Worm (Caenorhabditis elegans) whole organism, L3 larva: ENCODE data around the gene C16D9.4.
A peak's percentile ranks its signal among the peaks of the same experiment; 100 is the strongest.

Source experiments
- R02D3.7 ChIP-seq: fragments of 150-350 bp; optimal IDR thresholded peaks from 2 replicates; lab custom pipeline; 2014; ENCODE audit warnings: missing biosample characterization, missing genetic modification characterization
- ZK546.5 ChIP-seq: sonication (generic microtip); optimal IDR thresholded peaks from 2 replicates; lab custom pipeline; 2017; ENCODE audit warnings: missing biosample characterization, missing genetic modification characterization
- aly-2 ChIP-seq: fragments of 150-350 bp; optimal IDR thresholded peaks from 2 replicates; lab custom pipeline; 2014; ENCODE audit warnings: missing biosample characterization, missing genetic modification characterization
- ama-1 ChIP-seq: fragments of 150-350 bp; optimal IDR thresholded peaks from 2 replicates; lab custom pipeline; 2018
- ceh-16 ChIP-seq: sonication (generic microtip); optimal IDR thresholded peaks from 2 replicates; lab custom pipeline; 2017; ENCODE audit warnings: missing biosample characterization, missing genetic modification characterization
- ceh-28 ChIP-seq: fragments of 150-350 bp; optimal IDR thresholded peaks from 2 replicates; lab custom pipeline; 2014; ENCODE audit warnings: missing biosample characterization, missing genetic modification reagents, missing genetic modification characterization
- ceh-82 ChIP-seq: fragments of 150-350 bp; optimal IDR thresholded peaks from 2 replicates; lab custom pipeline; 2014; ENCODE audit warnings: missing biosample characterization, missing genetic modification characterization
- daf-12 ChIP-seq: fragments of 150-350 bp; optimal IDR thresholded peaks from 2 replicates; lab custom pipeline; 2014; ENCODE audit warnings: missing biosample characterization, missing genetic modification reagents, missing genetic modification characterization
- egl-27 ChIP-seq: sonication (generic microtip); optimal IDR thresholded peaks from 4 replicates; lab custom pipeline; 2017; ENCODE audit warnings: missing biosample characterization, missing genetic modification reagents, missing genetic modification characterization
- egl-5 ChIP-seq: fragments of 150-350 bp; optimal IDR thresholded peaks from 2 replicates; lab custom pipeline; 2017; ENCODE audit warnings: missing biosample characterization, missing genetic modification reagents, missing genetic modification characterization, inconsistent platforms
- elt-1 ChIP-seq: fragments of 150-350 bp; optimal IDR thresholded peaks from 2 replicates; lab custom pipeline; 2014; ENCODE audit warnings: missing biosample characterization, missing genetic modification characterization
- elt-2 ChIP-seq: sonication (generic microtip); optimal IDR thresholded peaks from 2 replicates; lab custom pipeline; 2016; ENCODE audit warnings: missing genetic modification reagents, mild to moderate bottlenecking, missing genetic modification characterization, missing compliant biosample characterization
- elt-3 ChIP-seq, 3 experiments: fragments of 150-350 bp in 1 of 3; sonication (generic microtip) in 2 of 3; optimal IDR thresholded peaks; 2 replicates in 2 of 3; 4 replicates in 1 of 3; lab custom pipeline; 2014 to 2017; ENCODE audit warnings: missing biosample characterization in 3 of 3, missing genetic modification characterization in 3 of 3
- eor-1 ChIP-seq, 2 experiments: fragments of 150-350 bp; optimal IDR thresholded peaks; 2 replicates each; lab custom pipeline; 2014 to 2018; ENCODE audit warnings: missing biosample characterization in 2 of 2, missing genetic modification characterization in 2 of 2
- fkh-10 ChIP-seq: sonication (generic microtip); optimal IDR thresholded peaks from 2 replicates; lab custom pipeline; 2017; ENCODE audit warnings: missing biosample characterization, missing genetic modification reagents, missing genetic modification characterization
- fkh-2 ChIP-seq: fragments of 150-350 bp; optimal IDR thresholded peaks from 2 replicates; lab custom pipeline; 2014; ENCODE audit warnings: missing biosample characterization, missing genetic modification reagents, missing genetic modification characterization
- fos-1 ChIP-seq: fragments of 150-350 bp; optimal IDR thresholded peaks from 2 replicates; lab custom pipeline; 2014; ENCODE audit warnings: missing biosample characterization, missing genetic modification characterization
- hmg-11 ChIP-seq: sonication (generic microtip); optimal IDR thresholded peaks from 2 replicates; lab custom pipeline; 2016; ENCODE audit warnings: missing genetic modification characterization, missing compliant biosample characterization
- jun-1 ChIP-seq: fragments of 150-350 bp; optimal IDR thresholded peaks from 2 replicates; lab custom pipeline; 2014; ENCODE audit warnings: missing biosample characterization, missing genetic modification reagents, missing genetic modification characterization
- lin-15B ChIP-seq: fragments of 150-350 bp; optimal IDR thresholded peaks from 2 replicates; lab custom pipeline; 2014; ENCODE audit warnings: missing biosample characterization, missing genetic modification characterization
- lin-39 ChIP-seq: fragments of 150-350 bp; optimal IDR thresholded peaks from 2 replicates; lab custom pipeline; 2018; ENCODE audit warnings: missing biosample characterization, missing genetic modification reagents, missing genetic modification characterization
- lsy-12 ChIP-seq: sonication (generic microtip); optimal IDR thresholded peaks from 2 replicates; lab custom pipeline; 2016; ENCODE audit warnings: mild to moderate bottlenecking, missing genetic modification characterization, missing compliant biosample characterization
- mdl-1 ChIP-seq: fragments of 150-350 bp; optimal IDR thresholded peaks from 2 replicates; lab custom pipeline; 2014; ENCODE audit warnings: missing biosample characterization, missing genetic modification characterization
- mml-1 ChIP-seq: fragments of 150-350 bp; sonication (generic microtip); optimal IDR thresholded peaks from 3 replicates; lab custom pipeline; 2014; ENCODE audit warnings: missing biosample characterization, missing genetic modification characterization
- nfya-1 ChIP-seq: sonication (generic microtip); optimal IDR thresholded peaks from 2 replicates; lab custom pipeline; 2017; ENCODE audit warnings: missing genetic modification characterization, mild to moderate bottlenecking, missing compliant biosample characterization, antibody characterized with exemption, moderate library complexity; ENCODE audit not compliant: insufficient read depth
- nhr-11 ChIP-seq: fragments of 150-350 bp; optimal IDR thresholded peaks from 2 replicates; lab custom pipeline; 2014; ENCODE audit warnings: missing biosample characterization, missing genetic modification characterization
- nhr-12 ChIP-seq: fragments of 150-350 bp; optimal IDR thresholded peaks from 2 replicates; lab custom pipeline; 2014; ENCODE audit warnings: missing biosample characterization, missing genetic modification characterization
- nhr-23 ChIP-seq: fragments of 150-350 bp; optimal IDR thresholded peaks from 2 replicates; lab custom pipeline; 2014; ENCODE audit warnings: missing biosample characterization, missing genetic modification reagents, missing genetic modification characterization
- nhr-237 ChIP-seq: fragments of 150-350 bp; optimal IDR thresholded peaks from 2 replicates; lab custom pipeline; 2014; ENCODE audit warnings: missing biosample characterization, missing genetic modification characterization
- nhr-25 ChIP-seq: sonication (generic microtip); optimal IDR thresholded peaks from 2 replicates; lab custom pipeline; 2017; ENCODE audit warnings: missing biosample characterization, missing genetic modification characterization
- nhr-28 ChIP-seq: fragments of 150-350 bp; optimal IDR thresholded peaks from 2 replicates; lab custom pipeline; 2014; ENCODE audit warnings: missing biosample characterization, missing genetic modification characterization
- nhr-43 ChIP-seq: sonication (generic microtip); optimal IDR thresholded peaks from 2 replicates; lab custom pipeline; 2016; ENCODE audit warnings: mild to moderate bottlenecking, missing genetic modification characterization, missing compliant biosample characterization; ENCODE audit not compliant: poor library complexity, severe bottlenecking
- nhr-67 ChIP-seq: fragments of 150-350 bp; optimal IDR thresholded peaks from 2 replicates; lab custom pipeline; 2014; ENCODE audit warnings: missing biosample characterization, missing genetic modification characterization
- nhr-76 ChIP-seq: fragments of 150-350 bp; sonication (generic microtip); optimal IDR thresholded peaks from 5 replicates; lab custom pipeline; 2014; ENCODE audit warnings: missing biosample characterization, missing genetic modification characterization
- nhr-77 ChIP-seq: fragments of 150-350 bp; optimal IDR thresholded peaks from 2 replicates; lab custom pipeline; 2014; ENCODE audit warnings: missing biosample characterization, missing genetic modification characterization
- pha-4 ChIP-seq: fragments of 150-350 bp; optimal IDR thresholded peaks from 2 replicates; lab custom pipeline; 2014; ENCODE audit warnings: missing biosample characterization, missing genetic modification reagents, missing genetic modification characterization
- pqm-1 ChIP-seq: fragments of 150-350 bp; optimal IDR thresholded peaks from 2 replicates; lab custom pipeline; 2017; ENCODE audit warnings: missing biosample characterization, missing genetic modification characterization, inconsistent platforms
- sea-2 ChIP-seq: fragments of 150-350 bp; sonication (generic microtip); optimal IDR thresholded peaks from 4 replicates; lab custom pipeline; 2014; ENCODE audit warnings: missing biosample characterization, missing genetic modification reagents, missing genetic modification characterization
- skn-1 ChIP-seq: fragments of 150-350 bp; optimal IDR thresholded peaks from 2 replicates; lab custom pipeline; 2014; ENCODE audit warnings: missing biosample characterization, missing genetic modification characterization
- snpc-4 ChIP-seq: fragments of 150-350 bp; optimal IDR thresholded peaks from 2 replicates; lab custom pipeline; 2014; ENCODE audit warnings: missing biosample characterization, missing genetic modification characterization
- tbx-2 ChIP-seq: sonication (generic microtip); optimal IDR thresholded peaks from 2 replicates; lab custom pipeline; 2016; ENCODE audit warnings: mild to moderate bottlenecking, missing genetic modification characterization, missing compliant biosample characterization
- unc-39 ChIP-seq: sonication (generic microtip); optimal IDR thresholded peaks from 4 replicates; lab custom pipeline; 2017; ENCODE audit warnings: missing biosample characterization, missing genetic modification characterization
- unc-62 ChIP-seq: fragments of 150-350 bp; sonication (generic microtip); optimal IDR thresholded peaks from 4 replicates; lab custom pipeline; 2014; ENCODE audit warnings: missing biosample characterization, missing genetic modification reagents, missing genetic modification characterization
- zag-1 ChIP-seq: fragments of 150-350 bp; optimal IDR thresholded peaks from 2 replicates; lab custom pipeline; 2014; ENCODE audit warnings: missing biosample characterization, missing genetic modification characterization
- ztf-11 ChIP-seq: fragments of 150-350 bp; optimal IDR thresholded peaks from 2 replicates; lab custom pipeline; 2014; ENCODE audit warnings: missing biosample characterization, missing genetic modification characterization
- ztf-4 ChIP-seq: fragments of 150-350 bp; optimal IDR thresholded peaks from 2 replicates; lab custom pipeline; 2014; ENCODE audit warnings: missing biosample characterization, missing genetic modification characterization

Gene C16D9.4

ce11 chrV:8235331-8235730, 7.4 kb downstream of the C16D9.4 start (continued):
- TF ChIP-seq ztf-11 (tag; lab: Kevin White, UChicago) (no peak), elt-2 (tag; lab: Kevin White, UChicago) (peak; percentile 20), nhr-28 (no peak), jun-1 (tag; lab: Kevin White, UChicago) (no peak), tbx-2 (tag; lab: Kevin White, UChicago) (no peak), snpc-4 (tag; lab: Kevin White, UChicago) (peak; percentile 29)

DNA sequence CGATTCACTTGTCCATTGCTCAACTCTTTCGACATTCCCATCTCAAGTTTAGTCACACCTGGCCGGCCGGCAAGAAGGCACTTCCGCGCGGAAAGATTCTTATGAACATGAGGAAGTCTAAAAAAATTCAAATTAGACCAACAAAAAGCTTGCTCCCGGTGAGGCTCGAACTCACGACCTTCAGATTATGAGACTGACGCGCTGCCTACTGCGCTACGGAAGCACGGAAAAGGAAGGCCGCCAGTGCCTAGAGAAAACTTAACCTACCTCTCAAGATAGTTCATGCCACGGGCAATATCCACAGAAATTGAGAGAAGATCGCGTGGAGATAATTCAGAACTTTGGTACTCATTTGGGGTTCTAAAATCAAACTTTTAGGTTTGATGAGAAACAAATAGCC, 12.6 kb downstream of the C16D9.4 start:
- TF ChIP-seq mdl-1 (tag; lab: Kevin White, UChicago) (no peak), nhr-11 (no peak), unc-39 (tag; lab: Kevin White, UChicago) (no peak), hmg-11 (tag; lab: Kevin White, UChicago) (no peak), jun-1 (tag; lab: Kevin White, UChicago) (no peak), nhr-77 (tag; lab: Kevin White, UChicago) (no peak), egl-5 (tag; lab: Kevin White, UChicago) (no peak), snpc-4 (tag; lab: Kevin White, UChicago) (peak; percentile 62), sea-2 (GFP tag; lab: Kevin White, UChicago) (no peak), pqm-1 (no peak), nhr-12 (no peak), zag-1 (tag; lab: Kevin White, UChicago) (no peak), nfya-1 (peak; percentile 25), tbx-2 (tag; lab: Kevin White, UChicago) (no peak), unc-62 (no peak), fkh-2 (no peak), lsy-12 (tag; lab: Kevin White, UChicago) (no peak), nhr-43 (no peak), elt-2 (tag; lab: Kevin White, UChicago) (peak; percentile 1), nhr-237 (tag; lab: Kevin White, UChicago) (no peak)

DNA sequence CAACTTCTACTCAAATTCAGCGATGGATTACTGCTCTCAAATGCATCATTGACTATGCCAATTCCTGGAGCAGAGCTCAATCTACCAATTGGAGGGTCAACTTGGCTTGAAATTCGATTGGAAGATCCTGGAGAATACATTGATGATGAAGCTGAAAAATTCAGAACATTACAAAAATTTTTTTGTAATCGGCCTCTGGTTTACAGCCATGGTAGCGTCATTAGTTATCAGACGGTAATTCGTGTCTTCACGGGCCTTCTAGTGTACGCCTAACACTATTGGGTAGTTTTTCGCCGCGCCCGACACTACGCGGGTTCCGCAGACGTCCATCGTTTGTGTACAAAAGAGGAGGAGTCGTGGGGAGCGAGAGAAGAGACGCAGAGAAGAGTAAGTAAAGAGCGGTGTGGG, 14.0 kb downstream of the C16D9.4 start:
- no peak for TF ChIP-seq nhr-28
- peak; percentile 94 for TF ChIP-seq ama-1 (lab: Kevin White, UChicago)
- peak; percentile 84 for TF ChIP-seq nhr-25 (tag; lab: Kevin White, UChicago)
- TF ChIP-seq elt-1 = no peak
- TF ChIP-seq fkh-2 = no peak
- TF ChIP-seq daf-12 = no peak
- peak; percentile 41 for TF ChIP-seq ceh-82 (tag; lab: Kevin White, UChicago)
- no peak for TF ChIP-seq mml-1 (tag; lab: Kevin White, UChicago)
- TF ChIP-seq jun-1 (tag; lab: Kevin White, UChicago) = no peak
- peak; percentile 3 for TF ChIP-seq zag-1 (tag; lab: Kevin White, UChicago)
- peak; percentile 99 for TF ChIP-seq snpc-4 (tag; lab: Kevin White, UChicago)
- TF ChIP-seq ztf-11 (tag; lab: Kevin White, UChicago) = no peak
- peak; percentile 91 for TF ChIP-seq nhr-23 (tag; lab: Kevin White, UChicago)
- TF ChIP-seq skn-1 = no peak
- TF ChIP-seq unc-39 (tag; lab: Kevin White, UChicago) = no peak
- TF ChIP-seq lin-15B (tag; lab: Kevin White, UChicago) = peak; percentile 49
- TF ChIP-seq unc-62 = no peak
- TF ChIP-seq fkh-10 (GFP tag; lab: Kevin White, UChicago) = no peak
- TF ChIP-seq nhr-237 (tag; lab: Kevin White, UChicago) = no peak
- TF ChIP-seq elt-3 (tag; optimal IDR thresholded peaks at IDR 0.05; lab: Kevin White, UChicago) = peak in 1 of 3 experiments; percentile 40
- peak; percentile 77 for TF ChIP-seq pqm-1
- no peak for TF ChIP-seq ztf-4 (tag; lab: Kevin White, UChicago)
- peak; percentile 82 for TF ChIP-seq nfya-1
- peak; percentile 86 for TF ChIP-seq pha-4 (tag; lab: Kevin White, UChicago)
- TF ChIP-seq nhr-76 = no peak
- peak; percentile 73 for TF ChIP-seq R02D3.7 (tag; lab: Kevin White, UChicago)
- no peak for TF ChIP-seq nhr-67 (tag; lab: Kevin White, UChicago)
- peak; percentile 81 for TF ChIP-seq nhr-43
- no peak for TF ChIP-seq ZK546.5 (tag; lab: Kevin White, UChicago)
- peak; percentile 80 for TF ChIP-seq hmg-11 (tag; lab: Kevin White, UChicago)
- TF ChIP-seq mdl-1 (tag; lab: Kevin White, UChicago) = no peak
- TF ChIP-seq ceh-28 (tag; lab: Kevin White, UChicago) = peak; percentile 59
- TF ChIP-seq nhr-77 (tag; lab: Kevin White, UChicago) = peak; percentile 45
- peak; percentile 66 for TF ChIP-seq egl-27
- TF ChIP-seq nhr-11 = no peak
- TF ChIP-seq elt-2 (tag; lab: Kevin White, UChicago) = peak; percentile 70
- no peak for TF ChIP-seq fos-1 (tag; lab: Kevin White, UChicago)
- no peak for TF ChIP-seq sea-2 (GFP tag; lab: Kevin White, UChicago)
- TF ChIP-seq lsy-12 (tag; lab: Kevin White, UChicago) = peak; percentile 58
- no peak for TF ChIP-seq eor-1 (tag; optimal IDR thresholded peaks at IDR 0.05; lab: Kevin White, UChicago)
- TF ChIP-seq lin-39 (tag; lab: Kevin White, UChicago) = peak; percentile 69
- peak; percentile 69 for TF ChIP-seq tbx-2 (tag; lab: Kevin White, UChicago)
- peak; percentile 91 for TF ChIP-seq aly-2 (tag; lab: Kevin White, UChicago)
- TF ChIP-seq ceh-16 (tag; lab: Kevin White, UChicago) = no peak
- no peak for TF ChIP-seq nhr-12
- TF ChIP-seq egl-5 (tag; lab: Kevin White, UChicago) = no peak
